Worm (Caenorhabditis elegans) whole organism, L3 larva: Measurements from ENCODE around the gene Y50D4C.5.

Experiments
- R02D3.7 ChIP-seq: fragments of 150-350 bp; optimal IDR thresholded peaks from 2 replicates; lab custom pipeline; 2014; ENCODE audit warnings: missing biosample characterization, missing genetic modification characterization
- daf-12 ChIP-seq: fragments of 150-350 bp; optimal IDR thresholded peaks from 2 replicates; lab custom pipeline; 2014; ENCODE audit warnings: missing biosample characterization, missing genetic modification reagents, missing genetic modification characterization
- elt-2 ChIP-seq: sonication (generic microtip); optimal IDR thresholded peaks from 2 replicates; lab custom pipeline; 2016; ENCODE audit warnings: missing genetic modification reagents, mild to moderate bottlenecking, missing genetic modification characterization, missing compliant biosample characterization
- elt-3 ChIP-seq, 3 experiments: fragments of 150-350 bp in 1 of 3; sonication (generic microtip) in 2 of 3; optimal IDR thresholded peaks; 2 replicates in 2 of 3; 4 replicates in 1 of 3; lab custom pipeline; 2014 to 2017; ENCODE audit warnings: missing biosample characterization in 3 of 3, missing genetic modification characterization in 3 of 3
- jun-1 ChIP-seq: fragments of 150-350 bp; optimal IDR thresholded peaks from 2 replicates; lab custom pipeline; 2014; ENCODE audit warnings: missing biosample characterization, missing genetic modification reagents, missing genetic modification characterization
- nhr-11 ChIP-seq: fragments of 150-350 bp; optimal IDR thresholded peaks from 2 replicates; lab custom pipeline; 2014; ENCODE audit warnings: missing biosample characterization, missing genetic modification characterization
- nhr-12 ChIP-seq: fragments of 150-350 bp; optimal IDR thresholded peaks from 2 replicates; lab custom pipeline; 2014; ENCODE audit warnings: missing biosample characterization, missing genetic modification characterization
- nhr-237 ChIP-seq: fragments of 150-350 bp; optimal IDR thresholded peaks from 2 replicates; lab custom pipeline; 2014; ENCODE audit warnings: missing biosample characterization, missing genetic modification characterization
- nhr-76 ChIP-seq: fragments of 150-350 bp; sonication (generic microtip); optimal IDR thresholded peaks from 5 replicates; lab custom pipeline; 2014; ENCODE audit warnings: missing biosample characterization, missing genetic modification characterization
- nhr-77 ChIP-seq: fragments of 150-350 bp; optimal IDR thresholded peaks from 2 replicates; lab custom pipeline; 2014; ENCODE audit warnings: missing biosample characterization, missing genetic modification characterization
- pha-4 ChIP-seq: fragments of 150-350 bp; optimal IDR thresholded peaks from 2 replicates; lab custom pipeline; 2014; ENCODE audit warnings: missing biosample characterization, missing genetic modification reagents, missing genetic modification characterization
- pqm-1 ChIP-seq: fragments of 150-350 bp; optimal IDR thresholded peaks from 2 replicates; lab custom pipeline; 2017; ENCODE audit warnings: missing biosample characterization, missing genetic modification characterization, inconsistent platforms
- skn-1 ChIP-seq: fragments of 150-350 bp; optimal IDR thresholded peaks from 2 replicates; lab custom pipeline; 2014; ENCODE audit warnings: missing biosample characterization, missing genetic modification characterization
- unc-39 ChIP-seq: sonication (generic microtip); optimal IDR thresholded peaks from 4 replicates; lab custom pipeline; 2017; ENCODE audit warnings: missing biosample characterization, missing genetic modification characterization

ce11 chrV:1017196-1017595 is 13.7 kb upstream of the Y50D4C.5 start:
- TF ChIP-seq pha-4 (tag; lab: Kevin White, UChicago) (no peak), nhr-77 (no peak), elt-2 (tag; lab: Kevin White, UChicago) (no peak), nhr-76 (tag; lab: Kevin White, UChicago) (no peak), pqm-1 (tag; lab: Kevin White, UChicago) (no peak), elt-3 (tag; optimal IDR thresholded peaks at IDR 0.05; lab: Kevin White, UChicago) (no peak), unc-39 (tag; lab: Kevin White, UChicago) (no peak), nhr-12 (tag; lab: Kevin White, UChicago) (no peak), skn-1 (no peak), nhr-237 (tag; lab: Kevin White, UChicago) (no peak), daf-12 (tag; lab: Kevin White, UChicago) (no peak), jun-1 (tag; lab: Kevin White, UChicago) (no peak), R02D3.7 (tag; lab: Kevin White, UChicago) (no peak), nhr-11 (no peak)
